Worm (Caenorhabditis elegans) whole organism, early embryonic: Measurements from ENCODE around the gene mask-1.

Experiments
- F13C5.2 ChIP-seq: sonication (generic microtip); optimal IDR thresholded peaks from 2 replicates; lab custom pipeline; 2017; ENCODE audit warnings: mild to moderate bottlenecking, missing genetic modification characterization, inconsistent platforms, missing compliant biosample characterization
- ama-1 ChIP-seq: fragments of 150-350 bp; optimal IDR thresholded peaks from 2 replicates; lab custom pipeline; 2014
- flt-1 ChIP-seq: fragments of 200-800 bp; sonication (Bioruptor generic); IDR thresholded peaks from 2 replicates; pipeline ENCODE4 v1.3.6; 2022; ENCODE audit warnings: missing genetic modification characterization, missing compliant biosample characterization
- pes-1 ChIP-seq: fragments of 200-800 bp; sonication (Bioruptor generic); IDR thresholded peaks from 2 replicates; pipeline ENCODE4 v1.3.6; 2022; ENCODE audit warnings: missing genetic modification reagents, missing genetic modification characterization, missing compliant biosample characterization
- sea-1 ChIP-seq: fragments of 200-800 bp; sonication (Bioruptor generic); conservative IDR thresholded peaks from 2 replicates; pipeline ENCODE4 v1.3.6; 2022; ENCODE audit warnings: missing genetic modification characterization, missing compliant biosample characterization
- tbx-11 ChIP-seq: fragments of 200-800 bp; sonication (Bioruptor generic); IDR thresholded peaks from 2 replicates; pipeline ENCODE4 v1.3.6; 2022; ENCODE audit warnings: missing genetic modification characterization, missing compliant biosample characterization

DNA sequence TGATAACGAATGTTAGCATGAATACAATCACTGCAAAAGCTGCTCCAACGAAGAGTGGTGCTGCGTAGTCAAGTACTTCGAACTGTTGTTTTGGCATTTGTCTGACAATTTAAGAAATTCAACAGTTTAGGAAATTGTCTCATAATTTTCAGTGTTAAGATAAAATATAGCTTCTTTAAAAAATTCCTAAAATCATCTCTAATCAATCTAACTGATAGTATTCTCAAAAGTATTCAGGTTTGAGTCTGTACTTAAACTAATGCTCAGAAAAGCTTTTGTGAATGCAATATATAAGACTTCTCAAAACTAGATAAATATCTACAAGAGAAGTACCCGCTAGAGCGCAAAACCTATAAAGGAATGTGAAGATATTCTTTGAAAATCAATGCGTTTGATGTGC is 20.2 kb downstream of the mask-1 start, which contains the start of gene R10H10.4:
- TF ChIP-seq flt-1 (GFP tag; lab: Robert Waterston, UW) (no peak), ama-1 (no peak), tbx-11 (GFP tag; lab: Robert Waterston, UW) (no peak), sea-1 (GFP tag; lab: Robert Waterston, UW) (no peak), pes-1 (GFP tag; lab: Robert Waterston, UW) (no peak), F13C5.2 (tag; lab: Kevin White, UChicago) (no peak)
